Worm (Caenorhabditis elegans) whole organism, mixed stage, embryonic: ENCODE data around the gene D1079.1.

Experiments
- mab-5 ChIP-seq: fragments of 150-350 bp; optimal IDR thresholded peaks from 2 replicates; lab custom pipeline; 2014; ENCODE audit warnings: missing biosample characterization, missing genetic modification characterization
- pha-4 ChIP-seq: fragments of 150-350 bp; optimal IDR thresholded peaks from 2 replicates; lab custom pipeline; 2018; ENCODE audit warnings: missing biosample characterization, missing genetic modification reagents, missing genetic modification characterization
- snpc-4 ChIP-seq: fragments of 150-350 bp; optimal IDR thresholded peaks from 2 replicates; lab custom pipeline; 2014; ENCODE audit warnings: missing biosample characterization, missing genetic modification characterization
- unc-120 ChIP-seq: sonication (generic microtip); optimal IDR thresholded peaks from 2 replicates; lab custom pipeline; 2017; ENCODE audit warnings: missing genetic modification characterization, missing compliant biosample characterization; ENCODE audit not compliant: poor library complexity, severe bottlenecking

DNA sequence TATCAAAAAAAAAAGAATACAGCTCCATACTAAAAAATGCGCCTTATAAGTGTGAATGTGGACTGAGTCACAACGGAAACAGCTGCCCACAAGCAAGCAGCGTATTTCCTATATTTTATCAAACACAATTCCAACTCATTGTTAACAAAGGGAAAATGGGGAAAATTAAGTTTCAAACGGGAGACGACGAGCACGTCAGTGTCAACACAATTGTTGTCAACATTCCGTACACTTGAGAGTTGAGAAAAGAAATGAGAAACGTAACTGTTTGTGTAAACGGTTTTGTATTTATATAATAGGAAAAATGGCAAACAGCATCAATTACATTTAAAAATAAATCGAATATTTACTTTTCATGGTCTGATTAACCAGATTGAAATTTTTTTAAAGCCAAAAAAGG lies 36.7 kb downstream of the D1079.1 start:
- TF ChIP-seq pha-4 (tag; lab: Kevin White, UChicago) = no peak
- TF ChIP-seq snpc-4 = no peak
- no peak for TF ChIP-seq unc-120 (tag; lab: Kevin White, UChicago)
- no peak for TF ChIP-seq mab-5 (tag; lab: Kevin White, UChicago)
